Fruit fly (Drosophila melanogaster): ENCODE data around the gene RunxA.
A peak's percentile ranks its signal among the peaks of the same experiment; 100 is the strongest.

RunxA gene

DNA sequence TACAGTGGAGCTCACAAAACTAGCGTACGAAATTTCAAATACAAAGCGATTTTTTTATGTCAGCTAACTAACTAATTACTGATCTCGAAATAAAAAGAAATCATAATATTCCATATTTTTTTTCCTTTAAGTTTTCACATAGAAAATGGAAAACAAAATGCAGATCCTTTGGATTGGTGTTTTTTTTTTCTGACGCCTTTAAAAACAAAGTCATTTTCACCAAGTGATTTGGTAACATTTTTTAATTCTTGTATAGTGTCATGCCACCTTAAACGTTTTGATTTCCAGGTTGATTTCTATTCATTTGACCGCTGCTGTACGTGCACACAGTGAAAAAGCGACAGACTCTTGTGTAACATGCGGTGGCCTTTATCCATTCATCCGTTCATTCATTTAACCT is 7.6 kb upstream of the RunxA start (continued):
- TF ChIP-seq Poxn (GFP tag; IDR thresholded peaks at IDR 0.05) (no peak), NK7.1 (GFP tag; optimal IDR thresholded peaks at IDR 0.05) (peak; percentile 4), Jarid2 (GFP tag; optimal IDR thresholded peaks at IDR 0.05) (no peak), CG15696 (tag; optimal IDR thresholded peaks at IDR 0.05) (no peak), Hr51 (GFP tag; optimal IDR thresholded peaks at IDR 0.05) (peak in 1 of 2 experiments; percentile 61), Hr3 (GFP tag; optimal IDR thresholded peaks at IDR 0.05) (peak; percentile 28), hth (optimal IDR thresholded peaks at IDR 0.05) (no peak), tgo (GFP tag; IDR thresholded peaks at IDR 0.05) (peak; percentile 42; the same call in 2 of the 3 replicates), CG12155 (GFP tag; optimal IDR thresholded peaks at IDR 0.05) (no peak), CG31388 (GFP tag; optimal IDR thresholded peaks at IDR 0.05) (no peak), fru (optimal IDR thresholded peaks at IDR 0.05) (no peak), gfzf (GFP tag; optimal IDR thresholded peaks at IDR 0.05) (no peak), CG14667 (GFP tag; IDR thresholded peaks at IDR 0.05) (no peak), Ravus (GFP tag; IDR thresholded peaks at IDR 0.05) (no peak), CG2202 (tag; optimal IDR thresholded peaks at IDR 0.05) (no peak), CG1832 (GFP tag; optimal IDR thresholded peaks at IDR 0.05) (no peak), CG4707 (GFP tag; optimal IDR thresholded peaks at IDR 0.05) (no peak), CG1603 (tag; optimal IDR thresholded peaks at IDR 0.05) (no peak), pita (GFP tag; optimal IDR thresholded peaks at IDR 0.05) (no peak), shn (GFP tag; optimal IDR thresholded peaks at IDR 0.05) (peak; percentile 17), HLH3B (GFP tag; IDR thresholded peaks at IDR 0.05) (no peak), chif (GFP tag; optimal IDR thresholded peaks at IDR 0.05) (peak; percentile 51 to 57), tna (GFP tag; IDR thresholded peaks at IDR 0.05; ENCODE audit: partially characterized antibody) (no peak), twi (tag; optimal IDR thresholded peaks at IDR 0.05) (no peak), Dref (GFP tag; IDR thresholded peaks at IDR 0.05) (no peak), CG14860 (GFP tag; IDR thresholded peaks at IDR 0.05; ENCODE audit: partially characterized antibody) (no peak), crp (GFP tag; optimal IDR thresholded peaks at IDR 0.05) (no peak), fd102C (GFP tag; optimal IDR thresholded peaks at IDR 0.05) (no peak), gcm (GFP tag; optimal IDR thresholded peaks at IDR 0.05) (no peak), p53 (GFP tag; optimal IDR thresholded peaks at IDR 0.05) (no peak), CG7987 (GFP tag; optimal IDR thresholded peaks at IDR 0.05) (no peak), grn (GFP tag; optimal IDR thresholded peaks at IDR 0.05) (no peak), CG34224 (GFP tag; IDR thresholded peaks at IDR 0.05; ENCODE audit: partially characterized antibody) (no peak), az2 (GFP tag; optimal IDR thresholded peaks at IDR 0.05) (peak; percentile 28), jing (GFP tag; optimal IDR thresholded peaks at IDR 0.05) (no peak), phol (tag; optimal IDR thresholded peaks at IDR 0.05) (peak; percentile 76), seq (GFP tag; IDR thresholded peaks at IDR 0.05) (no peak), en (GFP tag; optimal IDR thresholded peaks at IDR 0.05) (peak; percentile 17), B-H1 (GFP tag; IDR thresholded peaks at IDR 0.05) (no peak), mld (GFP tag; IDR thresholded peaks at IDR 0.05; ENCODE audit: partially characterized antibody) (no peak), CG30403 (GFP tag; optimal IDR thresholded peaks at IDR 0.05) (peak; percentile 58), Atf3 (GFP tag; optimal IDR thresholded peaks at IDR 0.05) (no peak), CG7963 (GFP tag; IDR thresholded peaks at IDR 0.05; ENCODE audit: partially characterized antibody) (no peak), CG10654 (GFP tag; optimal IDR thresholded peaks at IDR 0.05) (no peak), sd (tag; optimal IDR thresholded peaks at IDR 0.05) (no peak), CG11085 (GFP tag; IDR thresholded peaks at IDR 0.05) (no peak), cas (GFP tag; IDR thresholded peaks at IDR 0.05) (no peak), inv (GFP tag; IDR thresholded peaks at IDR 0.05; ENCODE audit: partially characterized antibody) (no peak), CG7271 (tag; optimal IDR thresholded peaks at IDR 0.05) (no peak), CG17361 (GFP tag; IDR thresholded peaks at IDR 0.05) (peak; percentile 66; the same call in 2 of the 3 replicates), dmrt11E (tag; optimal IDR thresholded peaks at IDR 0.05) (peak; percentile 3)

Measured in whole organism, embryonic.